Fruit fly (Drosophila melanogaster) whole organism, prepupa: Measurements from ENCODE around the gene Hecw.
A peak's percentile ranks its signal among the peaks of the same experiment; 100 is the strongest.

Experiments
- Blimp-1 ChIP-seq: fragments of 200-800 bp; sonication (Bioruptor generic); optimal IDR thresholded peaks from 3 replicates; lab custom pipeline; 2017; ENCODE audit warnings: missing biosample characterization, missing genetic modification characterization, mild to moderate bottlenecking, moderate library complexity, missing genetic modification reagents
- CG10631 ChIP-seq: fragments of 200-800 bp; sonication (Bioruptor generic); optimal IDR thresholded peaks from 2 replicates; lab custom pipeline; 2016; ENCODE audit warnings: missing biosample characterization, missing genetic modification characterization
- CG10669 ChIP-seq: fragments of 200-800 bp; sonication (Bioruptor generic); optimal IDR thresholded peaks from 3 replicates; lab custom pipeline; 2018; ENCODE audit warnings: missing biosample characterization, mild to moderate bottlenecking, missing genetic modification characterization, moderate library complexity
- CG11762 ChIP-seq: fragments of 200-800 bp; sonication (Bioruptor generic); optimal IDR thresholded peaks from 3 replicates; lab custom pipeline; 2016; ENCODE audit warnings: missing biosample characterization, missing genetic modification characterization; ENCODE audit not compliant: insufficient read depth
- CG11902 ChIP-seq: fragments of 200-800 bp; sonication (Bioruptor generic); optimal IDR thresholded peaks from 3 replicates; lab custom pipeline; 2016; ENCODE audit warnings: missing biosample characterization, missing genetic modification characterization
- CG15336 ChIP-seq: fragments of 200-800 bp; sonication (Bioruptor generic); IDR thresholded peaks from 2 replicates; pipeline ENCODE4 v1.3.6; 2022; ENCODE audit warnings: missing biosample characterization, missing genetic modification characterization
- CG1621 ChIP-seq: fragments of 200-800 bp; sonication (Bioruptor generic); optimal IDR thresholded peaks from 3 replicates; lab custom pipeline; 2018; ENCODE audit warnings: missing biosample characterization, mild to moderate bottlenecking, missing genetic modification characterization
- CG3032 ChIP-seq: fragments of 200-800 bp; optimal IDR thresholded peaks from 2 replicates; lab custom pipeline; 2019; ENCODE audit warnings: missing biosample characterization, mild to moderate bottlenecking, missing genetic modification characterization, moderate library complexity
- CG31627 ChIP-seq: fragments of 200-800 bp; sonication (Bioruptor generic); optimal IDR thresholded peaks from 3 replicates; lab custom pipeline; 2016; ENCODE audit warnings: missing biosample characterization, missing genetic modification characterization
- CG34406 ChIP-seq: fragments of 200-800 bp; sonication (Bioruptor generic); optimal IDR thresholded peaks from 3 replicates; lab custom pipeline; 2016; ENCODE audit warnings: missing biosample characterization, missing genetic modification characterization
- CG3919 ChIP-seq: fragments of 200-800 bp; sonication (Bioruptor generic); optimal IDR thresholded peaks from 3 replicates; lab custom pipeline; 2016; ENCODE audit warnings: missing biosample characterization, missing genetic modification characterization
- CG4318 ChIP-seq: fragments of 200-800 bp; sonication (Bioruptor generic); optimal IDR thresholded peaks from 3 replicates; lab custom pipeline; 2017; ENCODE audit warnings: missing biosample characterization, mild to moderate bottlenecking, missing genetic modification characterization
- CG6163 ChIP-seq: fragments of 200-800 bp; sonication (Bioruptor generic); IDR thresholded peaks from 3 replicates; pipeline ENCODE4 v1.3.6; 2022; ENCODE audit warnings: missing biosample characterization, missing genetic modification characterization
- CG6276 ChIP-seq: fragments of 200-800 bp; sonication (Bioruptor generic); optimal IDR thresholded peaks from 2 replicates; lab custom pipeline; 2017; ENCODE audit warnings: missing biosample characterization, mild to moderate bottlenecking, missing genetic modification characterization
- CG6792 ChIP-seq: fragments of 200-800 bp; sonication (Bioruptor generic); optimal IDR thresholded peaks from 3 replicates; lab custom pipeline; 2016; ENCODE audit warnings: missing biosample characterization, missing genetic modification characterization
- CG6808 ChIP-seq: fragments of 200-800 bp; sonication (Bioruptor generic); optimal IDR thresholded peaks from 3 replicates; lab custom pipeline; 2017; ENCODE audit warnings: missing biosample characterization, missing genetic modification characterization, mild to moderate bottlenecking, moderate library complexity, missing genetic modification reagents
- CG6854 ChIP-seq: fragments of 200-800 bp; sonication (Bioruptor generic); optimal IDR thresholded peaks from 2 replicates; lab custom pipeline; 2017; ENCODE audit warnings: missing biosample characterization, mild to moderate bottlenecking, missing genetic modification characterization
- CG7368 ChIP-seq: fragments of 200-800 bp; sonication (Bioruptor generic); optimal IDR thresholded peaks from 3 replicates; lab custom pipeline; 2016; ENCODE audit warnings: missing biosample characterization, missing genetic modification characterization
- CG8119 ChIP-seq: fragments of 200-800 bp; sonication (Bioruptor generic); IDR thresholded peaks from 3 replicates; pipeline ENCODE4 v1.3.6; 2022; ENCODE audit warnings: missing biosample characterization, missing genetic modification characterization
- CG9139 ChIP-seq: fragments of 200-800 bp; sonication (Bioruptor generic); optimal IDR thresholded peaks from 3 replicates; lab custom pipeline; 2017; ENCODE audit warnings: missing biosample characterization, mild to moderate bottlenecking, missing genetic modification characterization
- Eip75B ChIP-seq: fragments of 200-800 bp; sonication (Bioruptor generic); optimal IDR thresholded peaks from 3 replicates; lab custom pipeline; 2016; ENCODE audit warnings: missing biosample characterization, missing genetic modification characterization
- Eip78C ChIP-seq: fragments of 200-800 bp; sonication (Bioruptor generic); peaks from one replicate; lab custom pipeline; 2016; ENCODE audit warnings: missing biosample characterization, missing genetic modification characterization
- Ets21C ChIP-seq: fragments of 200-800 bp; sonication (Bioruptor generic); optimal IDR thresholded peaks from 3 replicates; lab custom pipeline; 2016; ENCODE audit warnings: missing biosample characterization, missing genetic modification characterization
- Ets96B ChIP-seq: fragments of 200-800 bp; optimal IDR thresholded peaks from 2 replicates; lab custom pipeline; 2019; ENCODE audit warnings: missing biosample characterization, mild to moderate bottlenecking, missing genetic modification characterization, moderate library complexity
- Gug ChIP-seq: fragments of 200-800 bp; sonication (Bioruptor generic); IDR thresholded peaks from 2 replicates; pipeline ENCODE4 v1.3.6; 2022; ENCODE audit warnings: missing biosample characterization, missing genetic modification characterization
- Hr39 ChIP-seq: fragments of 200-800 bp; sonication (Bioruptor generic); optimal IDR thresholded peaks from 2 replicates; lab custom pipeline; 2016; ENCODE audit warnings: missing biosample characterization, missing genetic modification characterization
- Hr4 ChIP-seq: fragments of 200-800 bp; sonication (Bioruptor generic); optimal IDR thresholded peaks from 3 replicates; lab custom pipeline; 2016; ENCODE audit warnings: missing biosample characterization, missing genetic modification characterization
- Lpt ChIP-seq: fragments of 200-800 bp; sonication (Bioruptor generic); optimal IDR thresholded peaks from 3 replicates; lab custom pipeline; 2016; ENCODE audit warnings: missing biosample characterization, missing genetic modification characterization
- Met ChIP-seq: fragments of 200-800 bp; sonication (Bioruptor generic); optimal IDR thresholded peaks from 3 replicates; lab custom pipeline; 2016; ENCODE audit warnings: missing biosample characterization, missing genetic modification characterization
- OdsH ChIP-seq: fragments of 200-800 bp; sonication (Bioruptor generic); optimal IDR thresholded peaks from 3 replicates; lab custom pipeline; 2016; ENCODE audit warnings: missing biosample characterization, missing genetic modification characterization
- Smox ChIP-seq: fragments of 200-800 bp; sonication (Bioruptor generic); optimal IDR thresholded peaks from 3 replicates; lab custom pipeline; 2016; ENCODE audit warnings: missing biosample characterization, missing genetic modification characterization
- Sox102F ChIP-seq: fragments of 200-800 bp; sonication (Bioruptor generic); optimal IDR thresholded peaks from 2 replicates; lab custom pipeline; 2016; ENCODE audit warnings: missing biosample characterization, mild to moderate bottlenecking, missing genetic modification characterization
- Sox14 ChIP-seq: fragments of 200-800 bp; sonication (Bioruptor generic); optimal IDR thresholded peaks from 3 replicates; lab custom pipeline; 2016; ENCODE audit warnings: missing biosample characterization, missing genetic modification characterization
- Sox15 ChIP-seq: fragments of 200-800 bp; sonication (Bioruptor generic); optimal IDR thresholded peaks from 3 replicates; lab custom pipeline; 2016; ENCODE audit warnings: missing biosample characterization, missing genetic modification characterization
- achi ChIP-seq: fragments of 200-800 bp; sonication (Bioruptor generic); optimal IDR thresholded peaks from 3 replicates; lab custom pipeline; 2016; ENCODE audit warnings: missing biosample characterization, missing genetic modification characterization
- acj6 ChIP-seq: fragments of 200-800 bp; sonication (Bioruptor generic); optimal IDR thresholded peaks from 3 replicates; lab custom pipeline; 2016; ENCODE audit warnings: missing biosample characterization, missing genetic modification characterization
- cyc ChIP-seq: fragments of 200-800 bp; sonication (Bioruptor generic); optimal IDR thresholded peaks from 3 replicates; lab custom pipeline; 2016; ENCODE audit warnings: missing biosample characterization, missing genetic modification characterization
- dac ChIP-seq: fragments of 200-800 bp; sonication (Bioruptor generic); optimal IDR thresholded peaks from 2 replicates; lab custom pipeline; 2017; ENCODE audit warnings: missing biosample characterization, mild to moderate bottlenecking, missing genetic modification characterization
- eg ChIP-seq: fragments of 200-800 bp; sonication (Bioruptor generic); IDR thresholded peaks from 3 replicates; pipeline ENCODE4 v1.3.6; 2022; ENCODE audit warnings: missing biosample characterization, missing genetic modification characterization
- esn ChIP-seq: fragments of 200-800 bp; sonication (Bioruptor generic); optimal IDR thresholded peaks from 2 replicates; lab custom pipeline; 2016; ENCODE audit warnings: missing biosample characterization, mild to moderate bottlenecking, missing genetic modification characterization, moderate library complexity
- fd59A ChIP-seq: fragments of 200-800 bp; sonication (Bioruptor generic); optimal IDR thresholded peaks from 2 replicates; lab custom pipeline; 2017; ENCODE audit warnings: missing biosample characterization, mild to moderate bottlenecking, missing genetic modification characterization, missing genetic modification reagents
- fkh ChIP-seq: fragments of 200-800 bp; sonication (Bioruptor generic); optimal IDR thresholded peaks from 3 replicates; lab custom pipeline; 2017; ENCODE audit warnings: missing biosample characterization, mild to moderate bottlenecking, missing genetic modification characterization, moderate library complexity
- lz ChIP-seq: fragments of 200-800 bp; sonication (Bioruptor generic); optimal IDR thresholded peaks from 3 replicates; lab custom pipeline; 2016; ENCODE audit warnings: missing biosample characterization, missing genetic modification characterization
- pdm3 ChIP-seq: fragments of 200-800 bp; sonication (Bioruptor generic); optimal IDR thresholded peaks from 3 replicates; lab custom pipeline; 2016; ENCODE audit warnings: missing biosample characterization, missing genetic modification characterization
- svp ChIP-seq: fragments of 200-800 bp; sonication (Bioruptor generic); peaks from one replicate; lab custom pipeline; 2016; ENCODE audit warnings: missing biosample characterization, missing genetic modification characterization
- topi ChIP-seq: fragments of 200-800 bp; sonication (Bioruptor generic); optimal IDR thresholded peaks from 3 replicates; lab custom pipeline; 2016; ENCODE audit warnings: missing biosample characterization, missing genetic modification characterization
- vri ChIP-seq: fragments of 200-800 bp; sonication (Bioruptor generic); optimal IDR thresholded peaks from 3 replicates; lab custom pipeline; 2016; ENCODE audit warnings: missing biosample characterization, mild to moderate bottlenecking, missing genetic modification characterization

Hecw gene

dm6 chrX:9658095-9658838 lies 49.5 kb downstream of the Hecw start (continued):
- TF ChIP-seq topi: peak; percentile 30
- TF ChIP-seq Hr4 (GFP tag; lab: Kevin White, UChicago): no peak
- TF ChIP-seq svp (GFP tag; lab: Kevin White, UChicago): peak; percentile 85
- TF ChIP-seq CG15336: no peak
- peak; percentile 27 for TF ChIP-seq OdsH (GFP tag; lab: Kevin White, UChicago)
- TF ChIP-seq Smox (GFP tag; lab: Kevin White, UChicago): peak; percentile 50
- TF ChIP-seq CG4318 (GFP tag; lab: Kevin White, UChicago): no peak
- TF ChIP-seq esn: peak; percentile 31
- TF ChIP-seq CG3032 (tag; lab: Kevin White, UChicago): no peak
- peak; percentile 14 for TF ChIP-seq Eip75B (GFP tag; lab: Kevin White, UChicago)
- peak; percentile 4 for TF ChIP-seq Lpt (GFP tag; lab: Kevin White, UChicago)
- TF ChIP-seq Sox15 (GFP tag; lab: Kevin White, UChicago): no peak
- TF ChIP-seq acj6: peak; percentile 13
- peak; percentile 6 for TF ChIP-seq Ets21C
- peak; percentile 29 for TF ChIP-seq Hr39 (GFP tag; lab: Kevin White, UChicago)
- no peak for TF ChIP-seq Ets96B
- TF ChIP-seq CG6808 (GFP tag; lab: Kevin White, UChicago): peak; percentile 13
- peak; percentile 32 for TF ChIP-seq fkh (GFP tag; lab: Kevin White, UChicago)
- TF ChIP-seq CG6276 (GFP tag; lab: Kevin White, UChicago): peak; percentile 40
- no peak for TF ChIP-seq pdm3 (GFP tag; lab: Kevin White, UChicago)
- no peak for TF ChIP-seq fd59A (GFP tag; lab: Kevin White, UChicago)

DNA sequence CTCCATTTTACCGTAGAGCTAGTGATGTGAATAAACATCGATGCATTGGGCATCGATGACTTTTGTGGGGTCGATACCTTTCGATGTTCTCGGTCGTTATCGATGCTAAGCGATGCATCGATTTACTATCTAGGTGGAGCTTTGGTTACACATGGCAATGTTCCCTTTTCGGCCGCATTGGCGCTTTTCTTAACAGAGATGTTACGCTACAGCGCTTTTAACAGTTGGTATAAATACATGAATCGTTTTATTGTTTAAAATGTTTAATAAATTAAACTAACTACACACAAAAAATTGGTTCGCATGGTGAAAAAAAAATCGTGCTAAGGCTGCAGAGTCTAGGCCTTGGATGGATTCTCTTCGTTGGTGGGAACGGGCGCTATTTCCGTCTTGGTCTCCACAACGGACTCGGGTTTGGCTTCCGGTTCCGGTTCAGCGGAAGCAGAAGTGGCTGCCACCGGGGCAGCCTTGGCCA lies 50.2 kb downstream of the Hecw start, which contains the start of gene Ptpmeg2:
Gene Ptpmeg2 (minus strand): TSS at position 281 of the 475 bp plus-strand sequence.
- TF ChIP-seq eg: 0 out of 3 replicates have a peak, but pooled peaks have one; percentile 11
- peak; percentile 38 for TF ChIP-seq topi
- peak; percentile 14 for TF ChIP-seq CG6808 (GFP tag; lab: Kevin White, UChicago)
- peak; percentile 59 for TF ChIP-seq pdm3 (GFP tag; lab: Kevin White, UChicago)
- peak; percentile 71 for TF ChIP-seq lz (GFP tag; lab: Kevin White, UChicago)
- peak; percentile 0 for TF ChIP-seq CG34406
- peak; percentile 41 for TF ChIP-seq acj6
- peak; percentile 9 for TF ChIP-seq Sox102F (GFP tag; lab: Kevin White, UChicago)
- TF ChIP-seq cyc (GFP tag; lab: Kevin White, UChicago): peak; percentile 72
- no peak for TF ChIP-seq CG11762 (GFP tag; lab: Kevin White, UChicago)
- peak; percentile 27 for TF ChIP-seq Ets21C
- no peak for TF ChIP-seq CG6854 (GFP tag; lab: Kevin White, UChicago)
- TF ChIP-seq CG6792: peak; percentile 24
- TF ChIP-seq Hr4 (GFP tag; lab: Kevin White, UChicago): peak; percentile 33
- TF ChIP-seq CG1621: peak; percentile 48
- TF ChIP-seq Sox15 (GFP tag; lab: Kevin White, UChicago): no peak
- peak; percentile 56 for TF ChIP-seq Met
- no peak for TF ChIP-seq Gug (GFP tag; lab: Robert Waterston, UW)
- TF ChIP-seq CG10669 (GFP tag; lab: Kevin White, UChicago): no peak
- peak; percentile 33 for TF ChIP-seq Smox (GFP tag; lab: Kevin White, UChicago)
- TF ChIP-seq Sox14 (GFP tag; lab: Kevin White, UChicago): peak; percentile 50
- TF ChIP-seq achi: peak; percentile 28
- peak; percentile 50 for TF ChIP-seq Eip75B (GFP tag; lab: Kevin White, UChicago)
- TF ChIP-seq Blimp-1: no peak
- TF ChIP-seq dac (GFP tag; lab: Kevin White, UChicago): peak; percentile 20
- TF ChIP-seq esn: peak; percentile 63
- peak; percentile 80 for TF ChIP-seq svp (GFP tag; lab: Kevin White, UChicago)
- TF ChIP-seq CG6163 (GFP tag; lab: Robert Waterston, UW): peak; percentile 43; the same call in 1 of the 3 replicates
- no peak for TF ChIP-seq CG10631 (GFP tag; lab: Kevin White, UChicago)
- TF ChIP-seq CG3919: peak; percentile 50
- peak; percentile 42 for TF ChIP-seq CG3032 (tag; lab: Kevin White, UChicago)
- TF ChIP-seq Eip78C: peak; percentile 71
- TF ChIP-seq CG31627 (GFP tag; lab: Kevin White, UChicago): peak; percentile 72
- TF ChIP-seq CG11902 (GFP tag; lab: Kevin White, UChicago): no peak
- no peak for TF ChIP-seq CG8119 (GFP tag; lab: Robert Waterston, UW)
- peak; percentile 10 for TF ChIP-seq CG7368 (GFP tag; lab: Kevin White, UChicago)
- TF ChIP-seq vri: peak; percentile 30
- TF ChIP-seq Hr39 (GFP tag; lab: Kevin White, UChicago): peak; percentile 63
- peak; percentile 44 for TF ChIP-seq fkh (GFP tag; lab: Kevin White, UChicago)
- TF ChIP-seq CG9139 (GFP tag; lab: Kevin White, UChicago): no peak
